Fruit fly (Drosophila melanogaster): ENCODE measurements around the gene mxt.

The mxt gene

DNA sequence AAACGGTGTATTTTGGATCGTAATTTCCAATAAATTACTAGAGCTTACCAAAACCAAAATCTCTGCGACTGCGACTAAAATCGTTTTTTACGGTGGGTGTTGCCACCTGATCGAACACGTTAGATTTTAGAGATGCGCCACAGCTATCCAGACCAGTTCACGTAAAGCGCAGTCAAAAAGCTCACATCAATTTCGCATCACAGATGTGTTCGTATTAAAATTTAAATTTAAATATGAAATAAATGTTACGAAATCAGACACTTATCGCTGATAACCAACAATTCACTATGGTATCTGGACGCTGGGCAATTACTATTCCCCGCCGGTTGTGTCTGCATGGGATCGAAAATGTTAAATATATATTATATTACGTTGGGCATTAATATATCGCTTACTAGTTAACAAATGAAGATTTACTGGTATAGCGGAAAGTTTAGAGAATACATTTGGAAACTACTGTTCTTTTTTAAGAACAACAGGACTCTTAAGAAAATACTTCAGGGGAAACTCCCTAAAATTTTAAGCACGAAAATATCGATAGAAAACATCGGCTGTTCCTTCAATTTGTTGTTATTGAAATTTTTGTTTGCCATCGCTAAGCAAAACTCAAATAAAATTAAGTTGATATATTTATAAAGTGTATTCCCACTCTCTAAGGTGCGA, at the start of gene mxt, which contains the start of gene CG11927:
Gene mxt (minus strand): TSS at position 105 of the 663 bp plus-strand sequence.
Gene CG11927 (plus strand): TSS at position 576 of the 663 bp plus-strand sequence.
- TF ChIP-seq CG9948 (tag; optimal IDR thresholded peaks at IDR 0.05) (peak; percentile 8), CG17806 (tag; optimal IDR thresholded peaks at IDR 0.05) (no peak), CG4496 (GFP tag; IDR thresholded peaks at IDR 0.05) (peak; percentile 56; the same call in 2 of the 3 replicates), CG14655 (GFP tag; optimal IDR thresholded peaks at IDR 0.05) (no peak), fd96Ca (GFP tag; IDR thresholded peaks at IDR 0.05) (peak; percentile 52; the same call in 1 of the 3 replicates), gl (tag; optimal IDR thresholded peaks at IDR 0.05) (no peak), Pif1B (GFP tag; optimal IDR thresholded peaks at IDR 0.05) (no peak), CG15710 (tag; optimal IDR thresholded peaks at IDR 0.05) (peak; percentile 27)

- TF ChIP-seq Ets98B (GFP tag; IDR thresholded peaks at IDR 0.05) (0 out of 2 replicates have a peak, but pooled peaks have one; percentile 13), CG8301 (tag; optimal IDR thresholded peaks at IDR 0.05) (no peak), CG34367 (tag; optimal IDR thresholded peaks at IDR 0.05) (no peak), EcR (GFP tag; optimal IDR thresholded peaks at IDR 0.05) (peak; percentile 14)
These were observed 49.5 kb upstream of the mxt start for dm6 chr2L:4896484-4897205.

- TF ChIP-seq Snoo (tag; optimal IDR thresholded peaks at IDR 0.05) (no peak), CG14655 (GFP tag; optimal IDR thresholded peaks at IDR 0.05) (no peak), Ets98B (GFP tag; IDR thresholded peaks at IDR 0.05) (no peak), CG8301 (tag; optimal IDR thresholded peaks at IDR 0.05) (no peak), D1 (tag; optimal IDR thresholded peaks at IDR 0.05) (no peak), Pif1A (GFP tag; optimal IDR thresholded peaks at IDR 0.05) (no peak), CG12605 (GFP tag; IDR thresholded peaks at IDR 0.05) (no peak), CG15710 (tag; optimal IDR thresholded peaks at IDR 0.05) (no peak)
These were observed 48.8 kb upstream of the mxt start for dm6 chr2L:4895902-4896301.

dm6 chr2L:4893612-4894011, 46.5 kb upstream of the mxt start:
- no peak for TF ChIP-seq CG34367 (tag; optimal IDR thresholded peaks at IDR 0.05)
- TF ChIP-seq CG4496 (GFP tag; IDR thresholded peaks at IDR 0.05), result no peak
- no peak for TF ChIP-seq CG32121 (GFP tag; IDR thresholded peaks at IDR 0.05)
- no peak for TF ChIP-seq CG8301 (tag; optimal IDR thresholded peaks at IDR 0.05)
- no peak for TF ChIP-seq Snoo (tag; optimal IDR thresholded peaks at IDR 0.05)
- no peak for TF ChIP-seq CG13204 (GFP tag; optimal IDR thresholded peaks at IDR 0.05)
- no peak for TF ChIP-seq CG12605 (GFP tag; IDR thresholded peaks at IDR 0.05)
- no peak for TF ChIP-seq Pif1B (GFP tag; optimal IDR thresholded peaks at IDR 0.05)
- no peak for TF ChIP-seq CG14655 (GFP tag; optimal IDR thresholded peaks at IDR 0.05)
- TF ChIP-seq EcR (GFP tag; optimal IDR thresholded peaks at IDR 0.05), result no peak
- no peak for TF ChIP-seq Ets98B (GFP tag; IDR thresholded peaks at IDR 0.05)
- TF ChIP-seq fd96Ca (GFP tag; IDR thresholded peaks at IDR 0.05), result no peak
- no peak for TF ChIP-seq D1 (tag; optimal IDR thresholded peaks at IDR 0.05)
- no peak for TF ChIP-seq gl (tag; optimal IDR thresholded peaks at IDR 0.05)
- TF ChIP-seq CG17806 (tag; optimal IDR thresholded peaks at IDR 0.05), result no peak

DNA sequence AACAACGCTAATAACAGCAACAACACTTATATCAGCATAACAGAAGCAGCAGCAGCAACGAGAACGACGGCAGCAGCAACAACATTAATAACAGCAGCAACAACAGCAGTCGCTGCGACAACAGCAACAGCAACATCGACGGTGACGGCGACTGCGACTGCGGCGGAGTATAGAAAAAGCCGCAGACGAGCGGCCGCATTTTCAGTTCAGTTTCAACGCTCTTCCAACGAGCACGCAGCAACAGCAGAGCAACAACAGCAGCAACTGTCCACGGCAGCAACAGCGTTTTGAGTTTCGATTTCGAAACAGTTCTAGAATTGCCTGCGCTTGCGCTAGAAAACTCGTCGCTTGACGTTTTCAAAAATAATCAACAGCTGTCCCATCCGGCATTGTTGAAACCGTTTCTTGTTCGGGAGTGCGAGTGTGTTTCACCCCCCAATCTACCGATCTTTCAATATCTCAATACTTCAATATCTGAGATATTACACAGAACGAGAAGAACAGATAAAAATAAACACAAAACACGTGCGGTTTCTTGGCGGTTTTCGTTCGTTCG, 44.9 kb upstream of the mxt start, which contains the start of gene CG3036:
Gene CG3036 (plus strand): TSS at position 199 of the 556 bp plus-strand sequence.
- TF ChIP-seq Pif1A (GFP tag; optimal IDR thresholded peaks at IDR 0.05) (no peak), CG4496 (GFP tag; IDR thresholded peaks at IDR 0.05) (0 out of 3 replicates have a peak, but pooled peaks have one; percentile 47), Ets98B (GFP tag; IDR thresholded peaks at IDR 0.05) (peak; percentile 47; the same call in 1 of the 2 replicates), EcR (GFP tag; optimal IDR thresholded peaks at IDR 0.05) (peak; percentile 41), Snoo (tag; optimal IDR thresholded peaks at IDR 0.05) (peak; percentile 41), CG8301 (tag; optimal IDR thresholded peaks at IDR 0.05) (no peak), CG13204 (GFP tag; optimal IDR thresholded peaks at IDR 0.05) (peak; percentile 89), gl (tag; optimal IDR thresholded peaks at IDR 0.05) (no peak), CG32121 (GFP tag; IDR thresholded peaks at IDR 0.05) (peak; percentile 27; the same call in 1 of the 2 replicates), CG12605 (GFP tag; IDR thresholded peaks at IDR 0.05) (no peak), CG9948 (tag; optimal IDR thresholded peaks at IDR 0.05) (no peak), CG15710 (tag; optimal IDR thresholded peaks at IDR 0.05) (no peak), CG14655 (GFP tag; optimal IDR thresholded peaks at IDR 0.05) (no peak), rn (GFP tag; IDR thresholded peaks at IDR 0.05) (no peak), fd96Ca (GFP tag; IDR thresholded peaks at IDR 0.05) (no peak), D1 (tag; optimal IDR thresholded peaks at IDR 0.05) (no peak), Pif1B (GFP tag; optimal IDR thresholded peaks at IDR 0.05) (no peak), CG17806 (tag; optimal IDR thresholded peaks at IDR 0.05) (no peak), CG8159 (tag; optimal IDR thresholded peaks at IDR 0.05) (no peak), CG34367 (tag; optimal IDR thresholded peaks at IDR 0.05) (no peak), CG10348 (GFP tag; IDR thresholded peaks at IDR 0.05) (no peak)

All from whole organism, pupa.